Fruit fly (Drosophila melanogaster): ENCODE results near the gene Pus7.

The Pus7 gene

dm6 chr3L:8512428-8512827 lies 2.6 kb downstream of the Pus7 start, which contains the start of gene CG6765 (continued):
- TF ChIP-seq CG2678 (tag; optimal IDR thresholded peaks at IDR 0.05) (no peak), CG11093 (GFP tag; IDR thresholded peaks at IDR 0.05) (no peak), psq (GFP tag; optimal IDR thresholded peaks at IDR 0.05) (no peak), lola (GFP tag; optimal IDR thresholded peaks at IDR 0.05) (no peak), CG3838 (GFP tag; optimal IDR thresholded peaks at IDR 0.05) (no peak), ssp (GFP tag; IDR thresholded peaks at IDR 0.05) (no peak), CG10366 (GFP tag; IDR thresholded peaks at IDR 0.05) (no peak), da (GFP tag; optimal IDR thresholded peaks at IDR 0.05) (no peak), Elba2 (GFP tag; optimal IDR thresholded peaks at IDR 0.05) (no peak), Adf1 (GFP tag; IDR thresholded peaks at IDR 0.05) (peak; percentile 6; the same call in 1 of the 2 replicates), CG31441 (GFP tag; IDR thresholded peaks at IDR 0.05) (no peak), pita (GFP tag; optimal IDR thresholded peaks at IDR 0.05) (no peak), CG7839 (tag; optimal IDR thresholded peaks at IDR 0.05) (no peak), Usf (GFP tag; optimal IDR thresholded peaks at IDR 0.05) (no peak), sr (GFP tag; IDR thresholded peaks at IDR 0.05) (no peak), repo (GFP tag; optimal IDR thresholded peaks at IDR 0.05) (no peak), tup (GFP tag; optimal IDR thresholded peaks at IDR 0.05) (no peak), amos (GFP tag; IDR thresholded peaks at IDR 0.05; ENCODE audit: partially characterized antibody) (0 out of 2 replicates have a peak, but pooled peaks have one; percentile 4), hth (optimal IDR thresholded peaks at IDR 0.05) (no peak), Ravus (GFP tag; IDR thresholded peaks at IDR 0.05) (no peak), stc (GFP tag; IDR thresholded peaks at IDR 0.05) (no peak), chn (GFP tag; optimal IDR thresholded peaks at IDR 0.05) (no peak), CG7928 (GFP tag; optimal IDR thresholded peaks at IDR 0.05) (no peak), D19B (GFP tag; optimal IDR thresholded peaks at IDR 0.05) (no peak), CG30020 (tag; optimal IDR thresholded peaks at IDR 0.05) (no peak), nmo (GFP tag; optimal IDR thresholded peaks at IDR 0.05) (no peak), Nf-YC (tag; optimal IDR thresholded peaks at IDR 0.05) (no peak), Atf3 (GFP tag; optimal IDR thresholded peaks at IDR 0.05) (no peak), PHDP (tag; optimal IDR thresholded peaks at IDR 0.05) (no peak), CG6654 (GFP tag; optimal IDR thresholded peaks at IDR 0.05) (no peak), Atf-2 (GFP tag; optimal IDR thresholded peaks at IDR 0.05) (no peak), Six4 (GFP tag; optimal IDR thresholded peaks at IDR 0.05) (no peak), Hand (GFP tag; optimal IDR thresholded peaks at IDR 0.05) (no peak), CG32767 (GFP tag; IDR thresholded peaks at IDR 0.05) (no peak), CG34376 (GFP tag; optimal IDR thresholded peaks at IDR 0.05) (no peak), CG18476 (GFP tag; optimal IDR thresholded peaks at IDR 0.05) (no peak), trh (GFP tag; optimal IDR thresholded peaks at IDR 0.05) (no peak), chinmo (GFP tag; IDR thresholded peaks at IDR 0.05; ENCODE audit: partially characterized antibody) (no peak), CG11723 (GFP tag; optimal IDR thresholded peaks at IDR 0.05) (no peak), odd (GFP tag; optimal IDR thresholded peaks at IDR 0.05) (no peak), CG10959 (GFP tag; IDR thresholded peaks at IDR 0.05) (no peak), emc (GFP tag; optimal IDR thresholded peaks at IDR 0.05) (no peak), Myb (GFP tag; optimal IDR thresholded peaks at IDR 0.05) (no peak), CG34422 (GFP tag; IDR thresholded peaks at IDR 0.05) (peak; percentile 44; the same call in 1 of the 3 replicates), CG10654 (GFP tag; optimal IDR thresholded peaks at IDR 0.05) (no peak), CrebB (tag; optimal IDR thresholded peaks at IDR 0.05) (no peak), YL-1 (GFP tag; optimal IDR thresholded peaks at IDR 0.05) (no peak), CG10979 (tag; optimal IDR thresholded peaks at IDR 0.05) (no peak), tna (GFP tag; IDR thresholded peaks at IDR 0.05; ENCODE audit: partially characterized antibody) (no peak), Sry-β (GFP tag; optimal IDR thresholded peaks at IDR 0.05) (no peak), ewg (GFP tag; optimal IDR thresholded peaks at IDR 0.05) (peak; percentile 64), cwo (GFP tag; optimal IDR thresholded peaks at IDR 0.05) (peak; percentile 11)

Measured in whole organism, embryonic.